Fruit fly (Drosophila melanogaster) whole organism: ENCODE measurements around the gene Sgt1.

ENCODE experiments used
- CG8478 ChIP-seq: fragments of >200 bp; optimal IDR thresholded peaks from 2 replicates; lab custom pipeline; 2018; ENCODE audit warnings: inconsistent platforms
- EcR ChIP-seq, 2 experiments: fragments of >200 bp; optimal IDR thresholded peaks; 2 replicates each; lab custom pipeline; 2017; ENCODE audit warnings: missing biosample characterization in 2 of 2, missing genetic modification characterization in 2 of 2, missing genetic modification reagents in 2 of 2
- pan ChIP-seq: fragments of >200 bp; optimal IDR thresholded peaks from 2 replicates; lab custom pipeline; 2017

- TF ChIP-seq CG8478 (no peak), pan (lab: Kevin White, UChicago) (no peak), EcR (GFP tag; optimal IDR thresholded peaks at IDR 0.05; lab: Kevin White, UChicago) (no peak)
Observed at dm6 chr3R:8334982-8335381, 29.9 kb upstream of the Sgt1 start.
